Fruit fly (Drosophila melanogaster) whole organism, embryonic: ENCODE measurements around the gene Irbp.

ENCODE experiments used
- Abd-B ChIP-seq: fragments of 200-800 bp; sonication (Bioruptor generic); optimal IDR thresholded peaks from 2 replicates; lab custom pipeline; 2018; ENCODE audit warnings: missing biosample characterization, mild to moderate bottlenecking, missing genetic modification characterization, moderate library complexity
- Bteb2 ChIP-seq: fragments of 200-800 bp; sonication (Bioruptor generic); optimal IDR thresholded peaks from 2 replicates; lab custom pipeline; 2016; ENCODE audit warnings: missing biosample characterization, missing genetic modification characterization
- CG10654 ChIP-seq: fragments of 200-800 bp; sonication (Bioruptor generic); optimal IDR thresholded peaks from 2 replicates; lab custom pipeline; 2016; ENCODE audit warnings: missing biosample characterization, missing genetic modification characterization
- CG11723 ChIP-seq: fragments of 200-800 bp; sonication (Bioruptor generic); optimal IDR thresholded peaks from 2 replicates; lab custom pipeline; 2017; ENCODE audit warnings: missing biosample characterization, mild to moderate bottlenecking, missing genetic modification characterization
- CG12219 ChIP-seq: fragments of 200-800 bp; sonication (Bioruptor generic); optimal IDR thresholded peaks from 3 replicates; lab custom pipeline; 2018; ENCODE audit warnings: missing biosample characterization, mild to moderate bottlenecking, missing genetic modification characterization
- CG12391 ChIP-seq: fragments of 200-800 bp; sonication (Bioruptor generic); optimal IDR thresholded peaks from 3 replicates; lab custom pipeline; 2018; ENCODE audit warnings: missing biosample characterization, mild to moderate bottlenecking, missing genetic modification characterization, moderate library complexity
- CG14965 ChIP-seq: fragments of 200-800 bp; sonication (Bioruptor generic); optimal IDR thresholded peaks from 2 replicates; lab custom pipeline; 2016; ENCODE audit warnings: missing biosample characterization, missing genetic modification characterization, borderline replicate concordance
- CG16863 ChIP-seq: fragments of 200-800 bp; sonication (Bioruptor generic); optimal IDR thresholded peaks from 3 replicates; lab custom pipeline; 2016; ENCODE audit warnings: missing biosample characterization, missing genetic modification characterization
- CG2202 ChIP-seq: fragments of 200-800 bp; sonication (Bioruptor generic); optimal IDR thresholded peaks from 2 replicates; lab custom pipeline; 2018; ENCODE audit warnings: missing biosample characterization, mild to moderate bottlenecking, missing genetic modification characterization
- CG2875 ChIP-seq: fragments of 200-800 bp; sonication (Bioruptor generic); optimal IDR thresholded peaks from 2 replicates; lab custom pipeline; 2017; ENCODE audit warnings: missing biosample characterization, mild to moderate bottlenecking, missing genetic modification characterization, missing genetic modification reagents
- CG32767 ChIP-seq: fragments of 200-800 bp; sonication (Bioruptor generic); IDR thresholded peaks from 2 replicates; pipeline ENCODE4 v1.3.6; 2022; ENCODE audit warnings: missing biosample characterization, missing genetic modification characterization
- CG33213 ChIP-seq: fragments of 200-800 bp; sonication (Bioruptor generic); optimal IDR thresholded peaks from 3 replicates; lab custom pipeline; 2016; ENCODE audit warnings: missing biosample characterization, missing genetic modification characterization
- CG3838 ChIP-seq: fragments of 200-800 bp; sonication (Bioruptor generic); optimal IDR thresholded peaks from 3 replicates; lab custom pipeline; 2016; ENCODE audit warnings: missing biosample characterization, missing genetic modification characterization
- CG4282 ChIP-seq: fragments of 200-800 bp; sonication (Bioruptor generic); optimal IDR thresholded peaks from 2 replicates; lab custom pipeline; 2016; ENCODE audit warnings: missing biosample characterization, missing genetic modification characterization
- CG6683 ChIP-seq: fragments of 200-800 bp; sonication (Bioruptor generic); optimal IDR thresholded peaks from 2 replicates; lab custom pipeline; 2017; ENCODE audit warnings: missing biosample characterization, mild to moderate bottlenecking, missing genetic modification characterization, missing genetic modification reagents
- CG9817 ChIP-seq: fragments of 200-800 bp; sonication (Bioruptor generic); optimal IDR thresholded peaks from 2 replicates; lab custom pipeline; 2018; ENCODE audit warnings: missing biosample characterization, mild to moderate bottlenecking, missing genetic modification characterization, moderate library complexity
- Dref ChIP-seq: fragments of 200-800 bp; sonication (Bioruptor generic); IDR thresholded peaks from 2 replicates; pipeline ENCODE4 v1.3.6; 2022; ENCODE audit warnings: missing biosample characterization, missing genetic modification characterization
- Fer1 ChIP-seq: fragments of 200-800 bp; sonication (Bioruptor generic); optimal IDR thresholded peaks from 2 replicates; lab custom pipeline; 2017; ENCODE audit warnings: missing biosample characterization, mild to moderate bottlenecking, missing genetic modification characterization
- Hey ChIP-seq: fragments of 200-800 bp; sonication (Bioruptor generic); optimal IDR thresholded peaks from 3 replicates; lab custom pipeline; 2018; ENCODE audit warnings: missing biosample characterization, mild to moderate bottlenecking, missing genetic modification characterization
- Hmr ChIP-seq: fragments of 200-800 bp; sonication (Bioruptor generic); optimal IDR thresholded peaks from 3 replicates; lab custom pipeline; 2017; ENCODE audit warnings: mild to moderate bottlenecking, missing biosample characterization, missing genetic modification reagents, missing genetic modification characterization
- Hr3 ChIP-seq: fragments of 200-800 bp; sonication (Bioruptor generic); optimal IDR thresholded peaks from 3 replicates; lab custom pipeline; 2016; ENCODE audit warnings: missing biosample characterization, missing genetic modification characterization
- Kr ChIP-seq: fragments of 200-800 bp; sonication (Bioruptor generic); optimal IDR thresholded peaks from 2 replicates; lab custom pipeline; 2017; ENCODE audit warnings: missing biosample characterization, mild to moderate bottlenecking, missing genetic modification characterization
- Med ChIP-seq: fragments of 200-800 bp; sonication (Bioruptor generic); peaks from one replicate; lab custom pipeline; 2016; ENCODE audit warnings: missing biosample characterization, missing genetic modification characterization, mild to moderate bottlenecking, inconsistent platforms, moderate library complexity
- Meics ChIP-seq: fragments of 200-800 bp; sonication (Bioruptor generic); optimal IDR thresholded peaks from 2 replicates; lab custom pipeline; 2017; ENCODE audit warnings: missing biosample characterization, mild to moderate bottlenecking, missing genetic modification characterization
- NC2α ChIP-seq: fragments of 200-800 bp; sonication (Bioruptor generic); optimal IDR thresholded peaks from 2 replicates; lab custom pipeline; 2016; ENCODE audit warnings: missing biosample characterization, missing genetic modification characterization
- NK7.1 ChIP-seq: fragments of 200-800 bp; sonication (Bioruptor generic); optimal IDR thresholded peaks from 3 replicates; lab custom pipeline; 2016; ENCODE audit warnings: missing biosample characterization, missing genetic modification characterization
- Ptx1 ChIP-seq: fragments of 200-800 bp; sonication (Bioruptor generic); IDR thresholded peaks from 2 replicates; pipeline ENCODE4 v1.3.6; 2022; ENCODE audit warnings: missing biosample characterization, missing genetic modification characterization
- Sox100B ChIP-seq: fragments of 200-800 bp; sonication (Bioruptor generic); optimal IDR thresholded peaks from 3 replicates; lab custom pipeline; 2018; ENCODE audit warnings: missing biosample characterization, mild to moderate bottlenecking, missing genetic modification characterization
- Vsx1 ChIP-seq: fragments of 200-800 bp; sonication (Bioruptor generic); optimal IDR thresholded peaks from 2 replicates; lab custom pipeline; 2017; ENCODE audit warnings: missing biosample characterization, mild to moderate bottlenecking, missing genetic modification characterization, missing genetic modification reagents
- Xrp1 ChIP-seq: fragments of 200-800 bp; sonication (Bioruptor generic); IDR thresholded peaks from 2 replicates; pipeline ENCODE4 v1.3.6; 2022; ENCODE audit warnings: missing biosample characterization, missing genetic modification characterization
- abd-A ChIP-seq: fragments of 200-800 bp; sonication (Bioruptor generic); optimal IDR thresholded peaks from 3 replicates; lab custom pipeline; 2019; ENCODE audit warnings: missing biosample characterization, mild to moderate bottlenecking, missing genetic modification characterization, moderate library complexity
- aop ChIP-seq: fragments of 200-800 bp; sonication (Bioruptor generic); IDR thresholded peaks from 2 replicates; pipeline ENCODE4 v1.3.6; 2022; ENCODE audit warnings: missing biosample characterization, missing genetic modification characterization
- bab2 ChIP-seq: fragments of 200-800 bp; sonication (Bioruptor generic); optimal IDR thresholded peaks from 2 replicates; lab custom pipeline; 2016; ENCODE audit warnings: missing biosample characterization, missing genetic modification characterization
- crol ChIP-seq: fragments of 200-800 bp; sonication (Bioruptor generic); IDR thresholded peaks from 2 replicates; pipeline ENCODE4 v1.3.6; 2022; ENCODE audit warnings: missing biosample characterization, missing genetic modification characterization
- dm ChIP-seq: fragments of 200-800 bp; sonication (Bioruptor generic); optimal IDR thresholded peaks from 3 replicates; lab custom pipeline; 2016; ENCODE audit warnings: missing biosample characterization, missing genetic modification characterization
- grau ChIP-seq: fragments of 200-800 bp; optimal IDR thresholded peaks from 3 replicates; lab custom pipeline; 2019; ENCODE audit warnings: missing biosample characterization, mild to moderate bottlenecking, missing genetic modification characterization, moderate library complexity
- ind ChIP-seq: fragments of 200-800 bp; sonication (Bioruptor generic); optimal IDR thresholded peaks from 3 replicates; lab custom pipeline; 2016; ENCODE audit warnings: missing biosample characterization, missing genetic modification characterization
- luna ChIP-seq: fragments of 200-800 bp; sonication (Bioruptor generic); optimal IDR thresholded peaks from 2 replicates; lab custom pipeline; 2016; ENCODE audit warnings: missing biosample characterization, missing genetic modification characterization
- mam ChIP-seq: fragments of 200-800 bp; sonication (Bioruptor generic); optimal IDR thresholded peaks from 3 replicates; lab custom pipeline; 2016; ENCODE audit warnings: missing biosample characterization, missing genetic modification characterization
- nerfin-2 ChIP-seq: fragments of 200-800 bp; sonication (Bioruptor generic); IDR thresholded peaks from 2 replicates; pipeline ENCODE4 v1.3.6; 2022; ENCODE audit warnings: missing biosample characterization, missing genetic modification characterization; ENCODE audit not compliant: partially characterized antibody
- pros ChIP-seq: fragments of 200-800 bp; sonication (Bioruptor generic); optimal IDR thresholded peaks from 3 replicates; lab custom pipeline; 2019; ENCODE audit warnings: missing biosample characterization, mild to moderate bottlenecking, missing genetic modification characterization, moderate library complexity
- pum ChIP-seq: fragments of 200-800 bp; sonication (Bioruptor generic); optimal IDR thresholded peaks from 2 replicates; lab custom pipeline; 2016; ENCODE audit warnings: missing biosample characterization, missing genetic modification characterization
- ro ChIP-seq: fragments of 200-800 bp; sonication (Bioruptor generic); IDR thresholded peaks from 2 replicates; pipeline ENCODE4 v1.3.6; 2022; ENCODE audit warnings: missing biosample characterization, missing genetic modification characterization
- sima ChIP-seq: fragments of 200-800 bp; sonication (Bioruptor generic); optimal IDR thresholded peaks from 2 replicates; lab custom pipeline; 2016; ENCODE audit warnings: missing biosample characterization, missing genetic modification characterization
- slbo ChIP-seq: fragments of 200-800 bp; sonication (Bioruptor generic); IDR thresholded peaks from 2 replicates; pipeline ENCODE4 v1.3.6; 2022; ENCODE audit warnings: missing biosample characterization, missing genetic modification characterization
- slou ChIP-seq: fragments of 200-800 bp; sonication (Bioruptor generic); optimal IDR thresholded peaks from 3 replicates; lab custom pipeline; 2016; ENCODE audit warnings: missing biosample characterization, missing genetic modification characterization
- toy ChIP-seq: fragments of 200-800 bp; sonication (Bioruptor generic); IDR thresholded peaks from 2 replicates; pipeline ENCODE4 v1.3.6; 2022; ENCODE audit warnings: missing biosample characterization, missing genetic modification characterization
- ttk ChIP-seq: fragments of 200-800 bp; sonication (Bioruptor generic); IDR thresholded peaks from 2 replicates; pipeline ENCODE4 v2.1.2; 2022; ENCODE audit warnings: missing biosample characterization, missing genetic modification characterization
- tx ChIP-seq: fragments of 200-800 bp; sonication (Bioruptor generic); optimal IDR thresholded peaks from 2 replicates; lab custom pipeline; 2016; ENCODE audit warnings: missing biosample characterization, missing genetic modification characterization
- zf30C ChIP-seq: fragments of 200-800 bp; sonication (Bioruptor generic); optimal IDR thresholded peaks from 3 replicates; lab custom pipeline; 2018; ENCODE audit warnings: missing biosample characterization, mild to moderate bottlenecking, missing genetic modification characterization

Irbp gene

dm6 chr3R:11458022-11458850, 48.4 kb downstream of the Irbp start (continued):
- TF ChIP-seq dm (GFP tag; lab: Kevin White, UChicago): no peak
- no peak for TF ChIP-seq CG3838 (GFP tag; lab: Kevin White, UChicago)
- TF ChIP-seq slbo: peak; percentile 91
- no peak for TF ChIP-seq CG14965
- no peak for TF ChIP-seq Kr (GFP tag; lab: Kevin White, UChicago)
- TF ChIP-seq Dref (GFP tag; lab: Robert Waterston, UW): no peak
- TF ChIP-seq Bteb2 (GFP tag; lab: Kevin White, UChicago): peak; percentile 28
- peak; percentile 27 for TF ChIP-seq sima (GFP tag; lab: Kevin White, UChicago)
- TF ChIP-seq tx (GFP tag; lab: Kevin White, UChicago): peak; percentile 48
- TF ChIP-seq CG32767 (GFP tag; lab: Robert Waterston, UW): no peak
- TF ChIP-seq Ptx1: peak; percentile 86
- TF ChIP-seq ro (GFP tag; lab: Robert Waterston, UW): 0 out of 2 replicates have a peak, but pooled peaks have one; percentile 49
- no peak for TF ChIP-seq CG33213 (GFP tag; lab: Kevin White, UChicago)
- peak; percentile 48 for TF ChIP-seq CG12391 (tag; lab: Kevin White, UChicago)
- peak; percentile 77 for TF ChIP-seq Meics
- no peak for TF ChIP-seq slou (GFP tag; lab: Kevin White, UChicago)
- peak; percentile 59 for TF ChIP-seq CG9817 (tag; lab: Kevin White, UChicago)
- no peak for TF ChIP-seq Hey (tag; lab: Kevin White, UChicago)
- TF ChIP-seq CG4282 (GFP tag; lab: Kevin White, UChicago): no peak
- peak; percentile 38 for TF ChIP-seq Vsx1 (GFP tag; lab: Kevin White, UChicago)
- TF ChIP-seq Hr3 (GFP tag; lab: Kevin White, UChicago): peak; percentile 46
- peak; percentile 21 for TF ChIP-seq CG6683 (GFP tag; lab: Kevin White, UChicago)
- TF ChIP-seq zf30C: no peak
- peak; percentile 68 for TF ChIP-seq mam
- TF ChIP-seq nerfin-2 (GFP tag; lab: Robert Waterston, UW): 0 out of 2 replicates have a peak, but pooled peaks have one; percentile 17
- peak; percentile 93 for TF ChIP-seq Med (GFP tag; lab: Kevin White, UChicago)
- peak; percentile 69 for TF ChIP-seq Abd-B
- no peak for TF ChIP-seq CG2875 (GFP tag; lab: Kevin White, UChicago)
- peak; percentile 72 for TF ChIP-seq grau (tag; lab: Kevin White, UChicago)
- peak; percentile 74 for TF ChIP-seq Hmr (GFP tag; lab: Kevin White, UChicago)
- peak; percentile 64; the same call in 1 of the 2 replicates for TF ChIP-seq ttk (GFP tag; lab: Robert Waterston, UW)
- peak; percentile 53 for TF ChIP-seq Fer1
- TF ChIP-seq CG2202 (tag; lab: Kevin White, UChicago): no peak
- no peak for TF ChIP-seq abd-A (tag; lab: Kevin White, UChicago)
- no peak for TF ChIP-seq pros (GFP tag; lab: Kevin White, UChicago)
- TF ChIP-seq Xrp1: peak; percentile 74
- TF ChIP-seq CG16863 (GFP tag; lab: Kevin White, UChicago): peak; percentile 61
- peak; percentile 47 for TF ChIP-seq bab2
- peak; percentile 65 for TF ChIP-seq CG10654
- peak; percentile 22 for TF ChIP-seq NK7.1 (GFP tag; lab: Kevin White, UChicago)
- peak; percentile 49 for TF ChIP-seq CG12219 (GFP tag; lab: Kevin White, UChicago)
- TF ChIP-seq pum (GFP tag; lab: Kevin White, UChicago): peak; percentile 69
- peak; percentile 45 for TF ChIP-seq luna (GFP tag; lab: Kevin White, UChicago)
- TF ChIP-seq toy (GFP tag; lab: Robert Waterston, UW): 0 out of 2 replicates have a peak, but pooled peaks have one; percentile 75
- no peak for TF ChIP-seq CG11723
- TF ChIP-seq ind (GFP tag; lab: Kevin White, UChicago): peak; percentile 77
- no peak for TF ChIP-seq aop
- peak; percentile 21 for TF ChIP-seq NC2α (GFP tag; lab: Kevin White, UChicago)
- TF ChIP-seq Sox100B (GFP tag; lab: Kevin White, UChicago): peak; percentile 31
- TF ChIP-seq crol (GFP tag; lab: Robert Waterston, UW): no peak
